Worm (Caenorhabditis elegans) whole organism, late embryonic: ENCODE results near the gene Y55D5A.1.
A peak's percentile ranks its signal among the peaks of the same experiment; 100 is the strongest.

Experiments
- C38D4.7 ChIP-seq: fragments of 200-800 bp; sonication (Bioruptor generic); optimal IDR thresholded peaks from 2 replicates; lab custom pipeline; 2018; ENCODE audit warnings: mild to moderate bottlenecking, missing genetic modification characterization, moderate library complexity, missing compliant biosample characterization
- K02D7.2 ChIP-seq: sonication (generic microtip); optimal IDR thresholded peaks from 2 replicates; lab custom pipeline; 2017; ENCODE audit warnings: mild to moderate bottlenecking, missing genetic modification characterization, missing compliant biosample characterization
- T23F11.4 ChIP-seq: fragments of 200-800 bp; sonication (Bioruptor generic); optimal IDR thresholded peaks from 2 replicates; lab custom pipeline; 2018; ENCODE audit warnings: mild to moderate bottlenecking, missing genetic modification characterization, missing compliant biosample characterization
- Y22D7AL.16 ChIP-seq: sonication (generic microtip); optimal IDR thresholded peaks from 2 replicates; lab custom pipeline; 2016; ENCODE audit warnings: missing genetic modification characterization, missing compliant biosample characterization
- ama-1 ChIP-seq: fragments of 150-350 bp; optimal IDR thresholded peaks from 2 replicates; lab custom pipeline; 2014
- ceh-18 ChIP-seq: sonication (generic microtip); optimal IDR thresholded peaks from 2 replicates; lab custom pipeline; 2016; ENCODE audit warnings: missing genetic modification characterization, missing compliant biosample characterization
- ceh-19 ChIP-seq: fragments of 200-800 bp; sonication (Bioruptor generic); optimal IDR thresholded peaks from 2 replicates; lab custom pipeline; 2018; ENCODE audit warnings: mild to moderate bottlenecking, missing genetic modification characterization, missing compliant biosample characterization
- ceh-30 ChIP-seq: fragments of 150-350 bp; optimal IDR thresholded peaks from 2 replicates; lab custom pipeline; 2014; ENCODE audit warnings: missing biosample characterization, missing genetic modification characterization
- ceh-31 ChIP-seq: sonication (generic microtip); optimal IDR thresholded peaks from 2 replicates; lab custom pipeline; 2016; ENCODE audit warnings: missing genetic modification characterization, missing compliant biosample characterization
- ceh-45 ChIP-seq: fragments of 200-800 bp; sonication (Bioruptor generic); IDR thresholded peaks from 2 replicates; pipeline ENCODE4 v1.3.6; 2022; ENCODE audit warnings: missing genetic modification reagents, missing genetic modification characterization, missing compliant biosample characterization
- ceh-9 ChIP-seq: sonication (generic microtip); optimal IDR thresholded peaks from 2 replicates; lab custom pipeline; 2016; ENCODE audit warnings: mild to moderate bottlenecking, missing genetic modification characterization, inconsistent platforms, missing compliant biosample characterization
- che-1 ChIP-seq: sonication (generic microtip); optimal IDR thresholded peaks from 2 replicates; lab custom pipeline; 2016; ENCODE audit warnings: mild to moderate bottlenecking, missing genetic modification characterization, missing compliant biosample characterization
- dmd-4 ChIP-seq: sonication (generic microtip); optimal IDR thresholded peaks from 2 replicates; lab custom pipeline; 2016; ENCODE audit warnings: borderline replicate concordance, missing genetic modification characterization, missing compliant biosample characterization
- dve-1 ChIP-seq: sonication (generic microtip); optimal IDR thresholded peaks from 2 replicates; lab custom pipeline; 2017; ENCODE audit warnings: antibody characterized with exemption, mild to moderate bottlenecking, missing genetic modification characterization, missing compliant biosample characterization
- ets-4 ChIP-seq: sonication (generic microtip); optimal IDR thresholded peaks from 2 replicates; lab custom pipeline; 2016; ENCODE audit warnings: missing genetic modification characterization, missing compliant biosample characterization
- eyg-1 ChIP-seq: sonication (generic microtip); optimal IDR thresholded peaks from 2 replicates; lab custom pipeline; 2016; ENCODE audit warnings: missing genotype, missing genetic modification characterization, missing compliant biosample characterization
- fax-1 ChIP-seq: sonication (generic microtip); optimal IDR thresholded peaks from 2 replicates; lab custom pipeline; 2016; ENCODE audit warnings: missing genotype, missing genetic modification characterization, missing compliant biosample characterization
- fkh-10 ChIP-seq: fragments of 150-350 bp; optimal IDR thresholded peaks from 2 replicates; lab custom pipeline; 2014; ENCODE audit warnings: missing biosample characterization, missing genetic modification reagents, missing genetic modification characterization
- fkh-6 ChIP-seq: sonication (generic microtip); optimal IDR thresholded peaks from 2 replicates; lab custom pipeline; 2016; ENCODE audit warnings: missing genetic modification characterization, missing compliant biosample characterization
- hlh-30 ChIP-seq: sonication (generic microtip); optimal IDR thresholded peaks from 2 replicates; lab custom pipeline; 2017; ENCODE audit warnings: antibody characterized with exemption, missing genetic modification characterization, missing compliant biosample characterization; ENCODE audit not compliant: insufficient read depth
- hlh-6 ChIP-seq: sonication (generic microtip); optimal IDR thresholded peaks from 2 replicates; lab custom pipeline; 2016; ENCODE audit warnings: missing genotype, missing genetic modification characterization, missing compliant biosample characterization
- hlh-8 ChIP-seq: sonication (generic microtip); optimal IDR thresholded peaks from 2 replicates; lab custom pipeline; 2016; ENCODE audit warnings: missing genotype, missing genetic modification characterization, missing compliant biosample characterization
- lim-6 ChIP-seq: sonication (generic microtip); optimal IDR thresholded peaks from 2 replicates; lab custom pipeline; 2016; ENCODE audit warnings: missing genetic modification characterization, missing compliant biosample characterization
- lin-11 ChIP-seq: fragments of 200-800 bp; sonication (Bioruptor generic); optimal IDR thresholded peaks from 2 replicates; lab custom pipeline; 2018; ENCODE audit warnings: mild to moderate bottlenecking, missing genetic modification characterization, missing compliant biosample characterization
- madf-2 ChIP-seq: sonication (generic microtip); optimal IDR thresholded peaks from 2 replicates; lab custom pipeline; 2017; ENCODE audit warnings: missing genetic modification characterization, missing compliant biosample characterization
- mec-3 ChIP-seq: sonication (generic microtip); optimal IDR thresholded peaks from 2 replicates; lab custom pipeline; 2016; ENCODE audit warnings: borderline replicate concordance, missing genetic modification characterization, missing compliant biosample characterization
- nfya-1 ChIP-seq: sonication (generic microtip); optimal IDR thresholded peaks from 2 replicates; lab custom pipeline; 2017; ENCODE audit warnings: missing genetic modification characterization, mild to moderate bottlenecking, missing compliant biosample characterization, antibody characterized with exemption, moderate library complexity
- nhr-11 ChIP-seq: fragments of 150-350 bp; optimal IDR thresholded peaks from 2 replicates; lab custom pipeline; 2014; ENCODE audit warnings: missing biosample characterization, missing genetic modification characterization
- npax-4 ChIP-seq: sonication (generic microtip); optimal IDR thresholded peaks from 2 replicates; lab custom pipeline; 2016; ENCODE audit warnings: missing genetic modification characterization, missing compliant biosample characterization
- odd-2 ChIP-seq: sonication (generic microtip); optimal IDR thresholded peaks from 2 replicates; lab custom pipeline; 2017; ENCODE audit warnings: antibody characterized with exemption, mild to moderate bottlenecking, missing genetic modification characterization, missing compliant biosample characterization
- pag-3 ChIP-seq: sonication (generic microtip); optimal IDR thresholded peaks from 2 replicates; lab custom pipeline; 2016; ENCODE audit warnings: missing compliant biosample characterization, missing genetic modification characterization, borderline replicate concordance
- pax-1 ChIP-seq: fragments of 150-350 bp; optimal IDR thresholded peaks from 2 replicates; lab custom pipeline; 2014; ENCODE audit warnings: missing biosample characterization, missing genetic modification characterization
- pqm-1 ChIP-seq: sonication (generic microtip); optimal IDR thresholded peaks from 2 replicates; lab custom pipeline; 2016; ENCODE audit warnings: missing genetic modification characterization, missing compliant biosample characterization
- pros-1 ChIP-seq: fragments of 150-350 bp; optimal IDR thresholded peaks from 2 replicates; lab custom pipeline; 2014; ENCODE audit warnings: missing biosample characterization, missing genetic modification reagents, missing genetic modification characterization
- rnt-1 ChIP-seq: sonication (generic microtip); optimal IDR thresholded peaks from 2 replicates; lab custom pipeline; 2016; ENCODE audit warnings: missing genetic modification characterization, missing compliant biosample characterization
- sox-2 ChIP-seq: fragments of 200-800 bp; sonication (Bioruptor generic); IDR thresholded peaks from 2 replicates; pipeline ENCODE4 v1.3.6; 2022; ENCODE audit warnings: missing genetic modification reagents, missing genetic modification characterization, missing compliant biosample characterization
- sox-4 ChIP-seq: sonication (generic microtip); optimal IDR thresholded peaks from 2 replicates; lab custom pipeline; 2017; ENCODE audit warnings: mild to moderate bottlenecking, missing genetic modification characterization, inconsistent platforms, missing compliant biosample characterization
- tbx-2 ChIP-seq: sonication (generic microtip); optimal IDR thresholded peaks from 2 replicates; lab custom pipeline; 2016; ENCODE audit warnings: missing genetic modification characterization, missing compliant biosample characterization
- unc-42 ChIP-seq: sonication (generic microtip); optimal IDR thresholded peaks from 2 replicates; lab custom pipeline; 2016; ENCODE audit warnings: missing genotype, missing genetic modification characterization, missing compliant biosample characterization
- unc-55 ChIP-seq: sonication (generic microtip); optimal IDR thresholded peaks from 2 replicates; lab custom pipeline; 2017; ENCODE audit warnings: missing biosample characterization, missing genetic modification reagents, missing genetic modification characterization

Gene Y55D5A.1

ce11 chrIII:3029822-3030221, 47.6 kb downstream of the Y55D5A.1 start:
- TF ChIP-seq madf-2 (tag; lab: Kevin White, UChicago) (no peak), nhr-11 (tag; lab: Kevin White, UChicago) (no peak)

DNA sequence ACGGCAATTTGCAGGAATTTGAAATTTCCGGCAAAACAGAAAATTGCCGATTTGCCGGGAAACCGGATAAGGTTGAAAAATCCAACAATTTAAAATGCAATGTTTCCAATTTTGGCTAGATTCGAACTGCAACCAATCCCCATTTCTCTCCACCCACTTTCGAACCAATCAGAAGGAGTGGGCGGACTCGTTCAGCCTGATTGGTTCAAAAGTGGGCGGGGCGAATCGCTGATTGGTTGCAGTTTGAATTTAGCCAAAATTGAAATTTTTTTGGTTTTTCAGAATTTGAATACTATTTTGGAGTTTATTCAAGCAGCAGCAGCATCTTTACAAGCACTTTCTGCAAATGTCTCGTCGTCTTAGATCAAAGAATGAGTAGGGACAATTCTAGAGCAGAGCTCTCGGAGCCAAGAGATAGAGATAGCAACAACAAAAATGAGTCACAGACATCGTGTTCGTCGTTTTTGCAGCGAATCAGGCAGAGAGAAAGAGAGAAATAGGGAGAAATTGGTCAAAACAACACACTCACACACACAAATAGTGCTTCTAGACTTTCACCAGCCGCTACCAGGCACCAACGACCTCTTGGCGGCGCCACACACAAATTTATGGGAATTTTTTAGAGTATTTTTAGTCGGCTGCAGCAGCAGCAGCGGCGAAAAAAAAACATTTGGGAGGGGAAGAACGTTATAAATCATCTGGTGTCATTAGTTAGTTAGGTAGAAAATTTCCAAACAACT, 49.0 kb downstream of the Y55D5A.1 start:
- TF ChIP-seq ama-1 (lab: Kevin White, UChicago) = no peak
- no peak for TF ChIP-seq C38D4.7
- TF ChIP-seq sox-2 = no peak
- TF ChIP-seq nfya-1 = peak; percentile 94

DNA sequence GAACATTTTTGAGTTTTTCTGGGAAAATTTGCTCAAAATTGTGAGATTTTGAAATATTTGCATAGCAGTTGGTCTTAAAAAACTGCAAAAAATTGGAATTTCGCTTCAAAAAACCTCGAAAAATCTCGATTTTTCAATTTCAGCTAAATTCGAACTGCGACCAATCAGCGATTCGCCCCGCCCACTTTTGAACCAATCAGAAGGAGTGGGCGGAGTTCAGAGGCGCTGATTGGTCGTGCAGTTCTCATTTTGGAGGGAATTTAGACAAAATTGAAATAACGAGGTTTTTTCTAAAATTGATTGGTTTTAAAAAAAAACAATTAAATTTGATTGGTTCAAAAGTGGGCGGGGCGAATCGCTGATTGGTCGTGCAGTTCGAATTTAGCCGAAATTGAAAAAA, 51.3 kb downstream of the Y55D5A.1 start:
- TF ChIP-seq nfya-1 = peak; percentile 68
- no peak for TF ChIP-seq dve-1 (tag; lab: Kevin White, UChicago)

ce11 chrIII:3033931-3034330, 51.7 kb downstream of the Y55D5A.1 start:
- no peak for TF ChIP-seq ceh-30 (tag; lab: Kevin White, UChicago)
- TF ChIP-seq ceh-9 (tag; lab: Kevin White, UChicago) = no peak
- TF ChIP-seq K02D7.2 (tag; lab: Kevin White, UChicago) = no peak
- peak; percentile 61 for TF ChIP-seq nfya-1

DNA sequence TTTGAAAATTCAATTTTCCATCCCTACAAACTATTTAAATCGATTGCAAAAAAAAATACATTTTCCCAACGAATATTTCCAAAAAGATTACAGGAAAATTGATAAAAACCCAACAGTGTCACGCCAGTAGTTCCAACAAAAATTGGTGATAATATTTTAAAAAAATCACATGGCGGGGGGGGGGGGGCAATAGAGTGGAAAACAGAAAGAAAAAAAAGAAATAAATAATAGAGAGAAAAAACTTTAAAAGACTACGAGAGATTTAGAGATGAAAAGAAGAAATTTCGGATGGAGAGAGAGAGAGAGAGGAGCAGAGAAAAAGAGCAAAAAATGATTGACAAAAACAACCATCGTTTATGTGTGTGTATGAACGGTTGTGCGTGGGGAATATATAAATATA, 52.2 kb downstream of the Y55D5A.1 start:
- TF ChIP-seq hlh-6 (tag; lab: Kevin White, UChicago) (no peak), sox-4 (tag; lab: Kevin White, UChicago) (no peak), pqm-1 (tag; lab: Kevin White, UChicago) (no peak), ets-4 (tag; lab: Kevin White, UChicago) (no peak), ceh-30 (tag; lab: Kevin White, UChicago) (no peak), fkh-10 (GFP tag; lab: Kevin White, UChicago) (no peak), K02D7.2 (tag; lab: Kevin White, UChicago) (no peak), T23F11.4 (GFP tag; lab: Kevin White, UChicago) (no peak), ama-1 (lab: Kevin White, UChicago) (no peak), pax-1 (tag; lab: Kevin White, UChicago) (no peak), tbx-2 (tag; lab: Kevin White, UChicago) (no peak), unc-42 (tag; lab: Kevin White, UChicago) (no peak)

- no peak for TF ChIP-seq ceh-45 (GFP tag; lab: Robert Waterston, UW)
- TF ChIP-seq dmd-4 (tag; lab: Kevin White, UChicago) = no peak
- TF ChIP-seq odd-2 (tag; lab: Kevin White, UChicago) = no peak
- TF ChIP-seq mec-3 (tag; lab: Kevin White, UChicago) = no peak
- TF ChIP-seq rnt-1 (tag; lab: Kevin White, UChicago) = no peak
- TF ChIP-seq fax-1 (tag; lab: Kevin White, UChicago) = no peak
- no peak for TF ChIP-seq hlh-6 (tag; lab: Kevin White, UChicago)
- TF ChIP-seq K02D7.2 (tag; lab: Kevin White, UChicago) = no peak
- TF ChIP-seq hlh-30 = peak; percentile 69
- TF ChIP-seq pag-3 (tag; lab: Kevin White, UChicago) = no peak
- TF ChIP-seq npax-4 (tag; lab: Kevin White, UChicago) = no peak
- TF ChIP-seq unc-42 (tag; lab: Kevin White, UChicago) = peak; percentile 51
- peak; percentile 53 for TF ChIP-seq ceh-31 (tag; lab: Kevin White, UChicago)
- peak; percentile 65 for TF ChIP-seq nfya-1
- TF ChIP-seq eyg-1 = peak; percentile 3
- peak; percentile 33 for TF ChIP-seq ceh-18
- TF ChIP-seq ceh-19 (GFP tag; lab: Kevin White, UChicago) = no peak
- peak; percentile 37 for TF ChIP-seq tbx-2 (tag; lab: Kevin White, UChicago)
- no peak for TF ChIP-seq sox-2
- no peak for TF ChIP-seq che-1
- no peak for TF ChIP-seq lin-11
- no peak for TF ChIP-seq fkh-10 (GFP tag; lab: Kevin White, UChicago)
- TF ChIP-seq fkh-6 (tag; lab: Kevin White, UChicago) = no peak
- TF ChIP-seq dve-1 (tag; lab: Kevin White, UChicago) = no peak
- no peak for TF ChIP-seq pros-1 (tag; lab: Kevin White, UChicago)
- TF ChIP-seq Y22D7AL.16 = no peak
- TF ChIP-seq unc-55 = peak; percentile 49
- no peak for TF ChIP-seq hlh-8 (tag; lab: Kevin White, UChicago)
- TF ChIP-seq pqm-1 (tag; lab: Kevin White, UChicago) = no peak
- no peak for TF ChIP-seq lim-6
Measured at ce11 chrIII:3035977-3036376, 53.8 kb downstream of the Y55D5A.1 start.
